Worm (Caenorhabditis elegans): ENCODE results near the gene Y38F1A.2.

Y38F1A.2 gene

ce11 chrII:12997413-12997812, 42.7 kb downstream of the Y38F1A.2 start, which contains the start of gene Y38F1A.7:
TSS of gene Y38F1A.7 (minus strand) at chrII:12997804.
- TF ChIP-seq flt-1 (GFP tag; IDR thresholded peaks at IDR 0.05) (no peak), cog-1 (tag; optimal IDR thresholded peaks at IDR 0.05) (no peak), med-1 (GFP tag; optimal IDR thresholded peaks at IDR 0.05; ENCODE audit: insufficient read depth) (no peak), ref-1 (GFP tag; conservative IDR thresholded peaks at IDR 0.05) (no peak), ztf-23 (GFP tag; IDR thresholded peaks at IDR 0.05) (no peak), tab-1 (GFP tag; IDR thresholded peaks at IDR 0.05) (no peak), klf-2 (GFP tag; conservative IDR thresholded peaks at IDR 0.05) (no peak), ztf-29 (GFP tag; IDR thresholded peaks at IDR 0.05) (no peak), T22C8.4 (GFP tag; IDR thresholded peaks at IDR 0.05) (no peak)

- no peak for TF ChIP-seq tab-1 (GFP tag; IDR thresholded peaks at IDR 0.05)
- no peak for TF ChIP-seq ztf-29 (GFP tag; IDR thresholded peaks at IDR 0.05)
- TF ChIP-seq ztf-23 (GFP tag; IDR thresholded peaks at IDR 0.05) = no peak
- TF ChIP-seq med-1 (GFP tag; optimal IDR thresholded peaks at IDR 0.05; ENCODE audit: insufficient read depth) = no peak
- no peak for TF ChIP-seq klf-2 (GFP tag; conservative IDR thresholded peaks at IDR 0.05)
These were observed 46.0 kb downstream of the Y38F1A.2 start, which contains the start of gene Y38F1A.8 for ce11 chrII:13000753-13001152. TSS of gene Y38F1A.8 (minus strand) at chrII:13000853.

ce11 chrII:13003244-13003643, 48.5 kb downstream of the Y38F1A.2 start:
- TF ChIP-seq ztf-23 (GFP tag; IDR thresholded peaks at IDR 0.05) (no peak), med-1 (GFP tag; optimal IDR thresholded peaks at IDR 0.05; ENCODE audit: insufficient read depth) (no peak), tab-1 (GFP tag; IDR thresholded peaks at IDR 0.05) (no peak), flt-1 (GFP tag; IDR thresholded peaks at IDR 0.05) (no peak), T22C8.4 (GFP tag; IDR thresholded peaks at IDR 0.05) (no peak), cog-1 (tag; optimal IDR thresholded peaks at IDR 0.05) (no peak), klf-2 (GFP tag; conservative IDR thresholded peaks at IDR 0.05) (no peak), ref-1 (GFP tag; conservative IDR thresholded peaks at IDR 0.05) (no peak), ztf-29 (GFP tag; IDR thresholded peaks at IDR 0.05) (no peak)

- TF ChIP-seq ref-1 (GFP tag; conservative IDR thresholded peaks at IDR 0.05) (no peak), flt-1 (GFP tag; IDR thresholded peaks at IDR 0.05) (no peak), klf-2 (GFP tag; conservative IDR thresholded peaks at IDR 0.05) (no peak), ztf-29 (GFP tag; IDR thresholded peaks at IDR 0.05) (no peak), cog-1 (tag; optimal IDR thresholded peaks at IDR 0.05) (no peak), tab-1 (GFP tag; IDR thresholded peaks at IDR 0.05) (no peak), ztf-23 (GFP tag; IDR thresholded peaks at IDR 0.05) (no peak), med-1 (GFP tag; optimal IDR thresholded peaks at IDR 0.05; ENCODE audit: insufficient read depth) (no peak), T22C8.4 (GFP tag; IDR thresholded peaks at IDR 0.05) (no peak)
These were observed 49.6 kb downstream of the Y38F1A.2 start for ce11 chrII:13004160-13004871.

- TF ChIP-seq ztf-23 (GFP tag; IDR thresholded peaks at IDR 0.05) (no peak), klf-2 (GFP tag; conservative IDR thresholded peaks at IDR 0.05) (no peak), ztf-29 (GFP tag; IDR thresholded peaks at IDR 0.05) (no peak), tab-1 (GFP tag; IDR thresholded peaks at IDR 0.05) (no peak), med-1 (GFP tag; optimal IDR thresholded peaks at IDR 0.05; ENCODE audit: insufficient read depth) (no peak), ref-1 (GFP tag; conservative IDR thresholded peaks at IDR 0.05) (no peak), cog-1 (tag; optimal IDR thresholded peaks at IDR 0.05) (no peak), flt-1 (GFP tag; IDR thresholded peaks at IDR 0.05) (no peak)
These were observed 50.1 kb downstream of the Y38F1A.2 start for ce11 chrII:13004872-13005252.

- TF ChIP-seq T22C8.4 (GFP tag; IDR thresholded peaks at IDR 0.05) = no peak
- no peak for TF ChIP-seq ztf-23 (GFP tag; IDR thresholded peaks at IDR 0.05)
- TF ChIP-seq klf-2 (GFP tag; conservative IDR thresholded peaks at IDR 0.05) = no peak
- no peak for TF ChIP-seq flt-1 (GFP tag; IDR thresholded peaks at IDR 0.05)
- TF ChIP-seq cog-1 (tag; optimal IDR thresholded peaks at IDR 0.05) = no peak
- no peak for TF ChIP-seq ztf-29 (GFP tag; IDR thresholded peaks at IDR 0.05)
- TF ChIP-seq ref-1 (GFP tag; conservative IDR thresholded peaks at IDR 0.05) = no peak
- TF ChIP-seq med-1 (GFP tag; optimal IDR thresholded peaks at IDR 0.05; ENCODE audit: insufficient read depth) = no peak
- TF ChIP-seq tab-1 (GFP tag; IDR thresholded peaks at IDR 0.05) = no peak
These were observed 51.5 kb downstream of the Y38F1A.2 start for ce11 chrII:13006283-13006682.

Measured in whole organism, midembryonic.